Fruit fly (Drosophila melanogaster) whole organism, embryonic: ENCODE measurements around the gene KdelR.
A peak's percentile ranks its signal among the peaks of the same experiment; 100 is the strongest.

Experiments
- B-H2 ChIP-seq: fragments of 200-800 bp; sonication (Bioruptor generic); optimal IDR thresholded peaks from 2 replicates; lab custom pipeline; 2018; ENCODE audit warnings: missing biosample characterization, mild to moderate bottlenecking, missing genetic modification characterization
- CG10366 ChIP-seq: fragments of 200-800 bp; sonication (Bioruptor generic); IDR thresholded peaks from 2 replicates; pipeline ENCODE4 v1.3.6; 2022; ENCODE audit warnings: missing biosample characterization, missing genetic modification characterization
- CG11456 ChIP-seq: fragments of 200-800 bp; sonication (Bioruptor generic); IDR thresholded peaks from 3 replicates; pipeline ENCODE4 v1.3.6; 2022; ENCODE audit warnings: missing biosample characterization, missing genetic modification characterization
- CG15011 ChIP-seq: fragments of 200-800 bp; sonication (Bioruptor generic); optimal IDR thresholded peaks from 3 replicates; lab custom pipeline; 2018; ENCODE audit warnings: missing biosample characterization, mild to moderate bottlenecking, missing genetic modification characterization
- CG15514 ChIP-seq: fragments of 200-800 bp; sonication (Bioruptor generic); optimal IDR thresholded peaks from 3 replicates; lab custom pipeline; 2017; ENCODE audit warnings: missing biosample characterization, missing genetic modification characterization, mild to moderate bottlenecking, moderate library complexity, missing genetic modification reagents
- CG18476 ChIP-seq: fragments of 200-800 bp; sonication (Bioruptor generic); optimal IDR thresholded peaks from 2 replicates; lab custom pipeline; 2016; ENCODE audit warnings: missing biosample characterization, mild to moderate bottlenecking, missing genetic modification characterization
- CG31388 ChIP-seq: fragments of 200-800 bp; sonication (Bioruptor generic); optimal IDR thresholded peaks from 2 replicates; lab custom pipeline; 2016; ENCODE audit warnings: missing biosample characterization, missing genetic modification characterization
- CG32767 ChIP-seq: fragments of 200-800 bp; sonication (Bioruptor generic); IDR thresholded peaks from 2 replicates; pipeline ENCODE4 v1.3.6; 2022; ENCODE audit warnings: missing biosample characterization, missing genetic modification characterization
- CG33557 ChIP-seq: fragments of 200-800 bp; sonication (Bioruptor generic); optimal IDR thresholded peaks from 2 replicates; lab custom pipeline; 2019; ENCODE audit warnings: missing biosample characterization, mild to moderate bottlenecking, missing genetic modification characterization, moderate library complexity
- CG3838 ChIP-seq: fragments of 200-800 bp; sonication (Bioruptor generic); optimal IDR thresholded peaks from 3 replicates; lab custom pipeline; 2016; ENCODE audit warnings: missing biosample characterization, missing genetic modification characterization
- CG4360 ChIP-seq: fragments of 200-800 bp; sonication (Bioruptor generic); IDR thresholded peaks from 2 replicates; pipeline ENCODE4 v1.3.6; 2022; ENCODE audit warnings: missing biosample characterization, missing genetic modification characterization
- CG6689 ChIP-seq: fragments of 200-800 bp; sonication (Bioruptor generic); IDR thresholded peaks from 2 replicates; pipeline ENCODE4 v1.3.6; 2022; ENCODE audit warnings: missing biosample characterization, missing genetic modification characterization
- CG6765 ChIP-seq: fragments of 200-800 bp; sonication (Bioruptor generic); optimal IDR thresholded peaks from 3 replicates; lab custom pipeline; 2017; ENCODE audit warnings: missing biosample characterization, mild to moderate bottlenecking, missing genetic modification characterization
- CG6791 ChIP-seq: fragments of 200-800 bp; sonication (Bioruptor generic); IDR thresholded peaks from 3 replicates; pipeline ENCODE4 v1.3.6; 2022; ENCODE audit warnings: missing biosample characterization, missing genetic modification characterization; ENCODE audit not compliant: partially characterized antibody
- CG7556 ChIP-seq: fragments of 200-800 bp; sonication (Bioruptor generic); optimal IDR thresholded peaks from 2 replicates; lab custom pipeline; 2017; ENCODE audit warnings: missing biosample characterization, mild to moderate bottlenecking, missing genetic modification characterization
- CG9215 ChIP-seq: fragments of 200-800 bp; sonication (Bioruptor generic); IDR thresholded peaks from 2 replicates; pipeline ENCODE4 v1.3.6; 2022; ENCODE audit warnings: missing biosample characterization, missing genetic modification characterization
- CoRest ChIP-seq: fragments of 200-800 bp; sonication (Bioruptor generic); optimal IDR thresholded peaks from 3 replicates; lab custom pipeline; 2018; ENCODE audit warnings: missing biosample characterization, mild to moderate bottlenecking, missing genetic modification characterization, moderate library complexity
- CrebB ChIP-seq: fragments of 200-800 bp; sonication (Bioruptor generic); optimal IDR thresholded peaks from 3 replicates; lab custom pipeline; 2018; ENCODE audit warnings: missing biosample characterization, mild to moderate bottlenecking, missing genetic modification characterization
- Dll ChIP-seq: fragments of 200-800 bp; sonication (Bioruptor generic); IDR thresholded peaks from 4 replicates; pipeline ENCODE4 v1.3.6; 2022; ENCODE audit warnings: missing biosample characterization, missing genetic modification characterization; ENCODE audit not compliant: partially characterized antibody
- Dp ChIP-seq: fragments of 200-800 bp; sonication (Bioruptor generic); optimal IDR thresholded peaks from 2 replicates; lab custom pipeline; 2018; ENCODE audit warnings: missing biosample characterization, mild to moderate bottlenecking, missing genetic modification characterization, moderate library complexity
- Gsc ChIP-seq: fragments of 200-800 bp; sonication (Bioruptor generic); IDR thresholded peaks from 2 replicates; pipeline ENCODE4 v1.3.6; 2022; ENCODE audit warnings: missing biosample characterization, missing genetic modification characterization
- H15 ChIP-seq: fragments of 200-800 bp; sonication (Bioruptor generic); IDR thresholded peaks from 3 replicates; pipeline ENCODE4 v1.3.6; 2022; ENCODE audit warnings: missing biosample characterization, missing genetic modification characterization
- HLH54F ChIP-seq: fragments of 200-800 bp; sonication (Bioruptor generic); optimal IDR thresholded peaks from 3 replicates; lab custom pipeline; 2016; ENCODE audit warnings: missing biosample characterization, missing genetic modification characterization
- HLHmδ ChIP-seq: fragments of 200-800 bp; sonication (Bioruptor generic); optimal IDR thresholded peaks from 2 replicates; lab custom pipeline; 2018; ENCODE audit warnings: missing biosample characterization, mild to moderate bottlenecking, missing genetic modification characterization, moderate library complexity
- Nf-YA ChIP-seq: fragments of 200-800 bp; sonication (Bioruptor generic); IDR thresholded peaks from 2 replicates; pipeline ENCODE4 v1.3.6; 2022; ENCODE audit warnings: missing biosample characterization, missing genetic modification characterization
- Opbp ChIP-seq: fragments of 200-800 bp; sonication (Bioruptor generic); IDR thresholded peaks from 3 replicates; pipeline ENCODE4 v1.3.6; 2022; ENCODE audit warnings: missing biosample characterization, missing genetic modification characterization; ENCODE audit not compliant: partially characterized antibody
- Poxn ChIP-seq: fragments of 200-800 bp; sonication (Bioruptor generic); IDR thresholded peaks from 2 replicates; pipeline ENCODE4 v1.3.6; 2022; ENCODE audit warnings: missing biosample characterization, missing genetic modification characterization
- Sox100B ChIP-seq: fragments of 200-800 bp; sonication (Bioruptor generic); optimal IDR thresholded peaks from 3 replicates; lab custom pipeline; 2018; ENCODE audit warnings: missing biosample characterization, mild to moderate bottlenecking, missing genetic modification characterization
- bbx ChIP-seq: fragments of 200-800 bp; sonication (Bioruptor generic); IDR thresholded peaks from 2 replicates; pipeline ENCODE4 v1.3.6; 2022; ENCODE audit warnings: missing biosample characterization, missing genetic modification characterization; ENCODE audit not compliant: partially characterized antibody
- bigmax ChIP-seq: fragments of 200-800 bp; sonication (Bioruptor generic); optimal IDR thresholded peaks from 2 replicates; lab custom pipeline; 2018; ENCODE audit warnings: missing biosample characterization, mild to moderate bottlenecking, missing genetic modification characterization
- caup ChIP-seq: fragments of 200-800 bp; sonication (Bioruptor generic); optimal IDR thresholded peaks from 3 replicates; lab custom pipeline; 2017; ENCODE audit warnings: missing biosample characterization, mild to moderate bottlenecking, missing genetic modification characterization, moderate library complexity; ENCODE audit not compliant: severe bottlenecking
- chif ChIP-seq, 2 experiments: fragments of 200-800 bp; sonication (Bioruptor generic); optimal IDR thresholded peaks; 3 replicates each; lab custom pipeline; 2016; ENCODE audit warnings: missing biosample characterization in 2 of 2, missing genetic modification characterization in 2 of 2
- chinmo ChIP-seq: fragments of 200-800 bp; sonication (Bioruptor generic); IDR thresholded peaks from 4 replicates; pipeline ENCODE4 v1.3.6; 2022; ENCODE audit warnings: missing biosample characterization, missing genetic modification characterization; ENCODE audit not compliant: partially characterized antibody
- chm ChIP-seq: fragments of 200-800 bp; sonication (Bioruptor generic); IDR thresholded peaks from 2 replicates; pipeline ENCODE4 v1.3.6; 2022; ENCODE audit warnings: missing biosample characterization, missing genetic modification characterization
- ci ChIP-seq: fragments of 200-800 bp; sonication (Bioruptor generic); IDR thresholded peaks from 3 replicates; pipeline ENCODE4 v1.3.6; 2022; ENCODE audit warnings: missing biosample characterization, missing genetic modification characterization
- croc ChIP-seq: fragments of 200-800 bp; sonication (Bioruptor generic); conservative IDR thresholded peaks from 3 replicates; pipeline ENCODE4 v1.3.6; 2022; ENCODE audit warnings: missing biosample characterization, missing genetic modification characterization
- cwo ChIP-seq: fragments of 200-800 bp; sonication (Bioruptor generic); optimal IDR thresholded peaks from 3 replicates; lab custom pipeline; 2017; ENCODE audit warnings: missing biosample characterization, missing genetic modification characterization, mild to moderate bottlenecking, moderate library complexity, missing genetic modification reagents
- dm ChIP-seq: fragments of 200-800 bp; sonication (Bioruptor generic); optimal IDR thresholded peaks from 3 replicates; lab custom pipeline; 2016; ENCODE audit warnings: missing biosample characterization, missing genetic modification characterization
- gcm2 ChIP-seq: fragments of 200-800 bp; sonication (Bioruptor generic); optimal IDR thresholded peaks from 2 replicates; lab custom pipeline; 2016; ENCODE audit warnings: missing biosample characterization, missing genetic modification characterization
- ken ChIP-seq: fragments of 200-800 bp; sonication (Bioruptor generic); IDR thresholded peaks from 3 replicates; pipeline ENCODE4 v1.3.6; 2022; ENCODE audit warnings: missing biosample characterization, missing genetic modification characterization
- odd ChIP-seq: fragments of 200-800 bp; sonication (Bioruptor generic); optimal IDR thresholded peaks from 2 replicates; lab custom pipeline; 2017; ENCODE audit warnings: missing biosample characterization, mild to moderate bottlenecking, missing genetic modification characterization
- onecut ChIP-seq: fragments of 200-800 bp; sonication (Bioruptor generic); IDR thresholded peaks from 2 replicates; pipeline ENCODE4 v1.3.6; 2022; ENCODE audit warnings: missing biosample characterization, missing genetic modification characterization
- pzg ChIP-seq: fragments of 200-800 bp; sonication (Bioruptor generic); optimal IDR thresholded peaks from 3 replicates; lab custom pipeline; 2018; ENCODE audit warnings: missing biosample characterization, mild to moderate bottlenecking, missing genetic modification characterization, moderate library complexity
- ro ChIP-seq: fragments of 200-800 bp; sonication (Bioruptor generic); IDR thresholded peaks from 2 replicates; pipeline ENCODE4 v1.3.6; 2022; ENCODE audit warnings: missing biosample characterization, missing genetic modification characterization
- sc ChIP-seq, 3 experiments: fragments of >200 bp in 2 of 3; fragments of 200-800 bp in 1 of 3; sonication (Bioruptor generic) in 1 of 3; optimal IDR thresholded peaks; 2 replicates in 2 of 3; 3 replicates in 1 of 3; lab custom pipeline; 2017; ENCODE audit warnings: mild to moderate bottlenecking in 1 of 3, missing biosample characterization in 1 of 3, missing genetic modification characterization in 1 of 3, missing genetic modification reagents in 1 of 3
- sens ChIP-seq: fragments of 200-800 bp; sonication (Bioruptor generic); peaks from one replicate; lab custom pipeline; 2016; ENCODE audit warnings: missing biosample characterization, missing genetic modification characterization
- seq ChIP-seq: fragments of 200-800 bp; sonication (Bioruptor generic); IDR thresholded peaks from 2 replicates; pipeline ENCODE4 v1.3.6; 2022; ENCODE audit warnings: missing biosample characterization, missing genetic modification characterization
- sima ChIP-seq: fragments of 200-800 bp; sonication (Bioruptor generic); optimal IDR thresholded peaks from 2 replicates; lab custom pipeline; 2016; ENCODE audit warnings: missing biosample characterization, missing genetic modification characterization
- tap ChIP-seq: fragments of 200-800 bp; optimal IDR thresholded peaks from 3 replicates; lab custom pipeline; 2019; ENCODE audit warnings: missing biosample characterization, mild to moderate bottlenecking, missing genetic modification characterization, moderate library complexity
- ttk ChIP-seq: fragments of 200-800 bp; sonication (Bioruptor generic); IDR thresholded peaks from 2 replicates; pipeline ENCODE4 v2.1.2; 2022; ENCODE audit warnings: missing biosample characterization, missing genetic modification characterization

KdelR gene

DNA sequence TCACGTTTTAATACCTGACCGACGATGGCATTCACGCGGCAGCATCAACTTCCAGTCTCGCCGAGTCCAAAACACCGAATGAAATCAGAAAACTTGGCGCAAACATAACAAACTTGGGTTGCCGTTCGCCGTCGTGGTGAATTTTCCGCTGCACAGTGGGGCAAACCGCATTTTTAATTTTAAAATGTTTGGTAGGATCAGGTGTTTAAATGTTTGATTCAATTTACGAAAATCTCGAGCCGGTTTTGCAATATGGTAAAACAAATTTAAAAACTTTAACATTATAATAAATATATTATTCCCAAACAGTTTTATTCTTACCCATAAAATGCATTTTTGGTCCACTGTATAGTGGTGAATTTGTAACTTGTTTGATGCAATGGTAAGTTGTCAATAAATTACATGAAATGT, 47.6 kb downstream of the KdelR start, which contains the start of gene RluA-1 (continued):
- TF ChIP-seq CG3838 (GFP tag; lab: Kevin White, UChicago) (peak; percentile 96), CrebB (tag; lab: Kevin White, UChicago) (peak; percentile 99), Opbp (GFP tag; lab: Robert Waterston, UW) (peak; percentile 70), HLH54F (GFP tag; lab: Kevin White, UChicago) (peak; percentile 92), CG6791 (GFP tag; lab: Robert Waterston, UW) (0 out of 3 replicates have a peak, but pooled peaks have one; percentile 20), seq (GFP tag; lab: Robert Waterston, UW) (peak; percentile 100), B-H2 (GFP tag; lab: Kevin White, UChicago) (peak; percentile 96), chinmo (GFP tag; lab: Robert Waterston, UW) (peak; percentile 73; the same call in 2 of the 4 replicates), Dll (GFP tag; lab: Robert Waterston, UW) (peak; percentile 61; the same call in 3 of the 4 replicates), Gsc (GFP tag; lab: Robert Waterston, UW) (no peak; the same call in 1 of the 2 replicates), CG11456 (GFP tag; lab: Robert Waterston, UW) (peak; percentile 99), dm (GFP tag; lab: Kevin White, UChicago) (peak; percentile 85), tap (tag; lab: Kevin White, UChicago) (peak; percentile 99), bbx (GFP tag; lab: Robert Waterston, UW) (peak; percentile 52; the same call in 1 of the 2 replicates), CG6765 (GFP tag; lab: Kevin White, UChicago) (peak; percentile 98), CG33557 (GFP tag; lab: Kevin White, UChicago) (peak; percentile 99), Nf-YA (peak; percentile 75), CG31388 (peak; percentile 98), CG9215 (GFP tag; lab: Robert Waterston, UW) (peak; percentile 97), ken (GFP tag; lab: Robert Waterston, UW) (peak; percentile 99), cwo (GFP tag; lab: Kevin White, UChicago) (peak; percentile 98), caup (GFP tag; lab: Kevin White, UChicago) (peak; percentile 98), CG32767 (GFP tag; lab: Robert Waterston, UW) (peak; percentile 99), chm (peak; percentile 100), CoRest (peak; percentile 100), CG6689 (GFP tag; lab: Robert Waterston, UW) (peak; percentile 99), CG15011 (GFP tag; lab: Kevin White, UChicago) (peak; percentile 98), ci (GFP tag; lab: Robert Waterston, UW) (peak; percentile 100), H15 (GFP tag; lab: Robert Waterston, UW) (peak; percentile 99), CG18476 (peak; percentile 98), Dp (GFP tag; lab: Kevin White, UChicago) (peak; percentile 50), ro (GFP tag; lab: Robert Waterston, UW) (peak; percentile 99), CG10366 (GFP tag; lab: Robert Waterston, UW) (peak; percentile 99), chif (GFP tag; optimal IDR thresholded peaks at IDR 0.05; lab: Kevin White, UChicago) (peak; percentile 95 to 97), Poxn (GFP tag; lab: Robert Waterston, UW) (peak; percentile 92), HLHmδ (GFP tag; lab: Kevin White, UChicago) (peak; percentile 12), odd (GFP tag; lab: Kevin White, UChicago) (peak; percentile 99), CG15514 (GFP tag; lab: Kevin White, UChicago) (peak; percentile 95), gcm2 (GFP tag; lab: Kevin White, UChicago) (peak; percentile 98), croc (GFP tag; lab: Robert Waterston, UW) (peak; percentile 99), sc (optimal IDR thresholded peaks at IDR 0.05; lab: Kevin White, UChicago) (no peak), sc (GFP tag; optimal IDR thresholded peaks at IDR 0.05; lab: Kevin White, UChicago) (peak; percentile 99), CG7556 (GFP tag; lab: Kevin White, UChicago) (peak; percentile 99), CG4360 (GFP tag; lab: Robert Waterston, UW) (peak; percentile 94), sens (GFP tag; lab: Kevin White, UChicago) (peak; percentile 99), ttk (peak; percentile 99), sima (GFP tag; lab: Kevin White, UChicago) (peak; percentile 52), pzg (GFP tag; lab: Kevin White, UChicago) (peak; percentile 26), onecut (GFP tag; lab: Robert Waterston, UW) (peak; percentile 94), bigmax (GFP tag; lab: Kevin White, UChicago) (peak; percentile 80), Sox100B (peak; percentile 98)
